Worm (Caenorhabditis elegans): ENCODE data around the gene C08E8.9.

DNA sequence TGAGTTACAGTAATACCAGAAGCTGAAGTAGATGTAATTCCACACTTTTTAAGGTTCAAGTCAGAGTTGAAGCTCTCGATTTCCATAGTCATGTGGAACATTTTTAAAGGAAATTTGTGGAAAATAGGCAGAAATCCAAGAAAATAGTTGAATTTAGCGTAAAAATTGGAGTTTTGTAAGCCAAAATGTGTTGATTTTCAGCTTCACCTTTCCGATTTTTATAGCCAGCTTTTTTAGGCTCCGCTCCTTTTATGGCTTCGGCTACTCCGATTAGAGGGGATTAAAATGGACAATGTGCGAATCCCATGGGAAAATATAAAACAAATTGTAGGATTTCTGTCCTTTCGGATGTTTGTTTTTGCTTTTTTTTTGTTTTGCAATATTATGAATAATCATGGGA, 3.7 kb downstream of the C08E8.9 start, which contains the start of gene C08E8.6:
- no peak for TF ChIP-seq fkh-10 (GFP tag; optimal IDR thresholded peaks at IDR 0.05)
- TF ChIP-seq unc-62 (GFP tag; optimal IDR thresholded peaks at IDR 0.05), result no peak
- no peak for TF ChIP-seq R02D3.7 (tag; optimal IDR thresholded peaks at IDR 0.05)

Measured in whole organism, L3 larva.